Fruit fly (Drosophila melanogaster) whole organism, embryonic: ENCODE measurements around the gene GluClalpha.
A peak's percentile ranks its signal among the peaks of the same experiment; 100 is the strongest.

Experiments
- Bgb ChIP-seq: fragments of 200-800 bp; sonication (Bioruptor generic); IDR thresholded peaks from 2 replicates; pipeline ENCODE4 v1.3.6; 2022; ENCODE audit warnings: missing biosample characterization, missing genetic modification characterization; ENCODE audit not compliant: partially characterized antibody
- CG10366 ChIP-seq: fragments of 200-800 bp; sonication (Bioruptor generic); IDR thresholded peaks from 2 replicates; pipeline ENCODE4 v1.3.6; 2022; ENCODE audit warnings: missing biosample characterization, missing genetic modification characterization
- CG10959 ChIP-seq: fragments of 200-800 bp; sonication (Bioruptor generic); IDR thresholded peaks from 2 replicates; pipeline ENCODE4 v1.3.6; 2022; ENCODE audit warnings: missing biosample characterization, missing genetic modification characterization
- CG12769 ChIP-seq: fragments of 200-800 bp; sonication (Bioruptor generic); optimal IDR thresholded peaks from 2 replicates; lab custom pipeline; 2019; ENCODE audit warnings: missing biosample characterization, mild to moderate bottlenecking, missing genetic modification characterization, moderate library complexity
- CG16813 ChIP-seq: fragments of 200-800 bp; sonication (Bioruptor generic); IDR thresholded peaks from 3 replicates; pipeline ENCODE4 v1.3.6; 2022; ENCODE audit warnings: missing biosample characterization, missing genetic modification characterization; ENCODE audit not compliant: partially characterized antibody
- CG16863 ChIP-seq: fragments of 200-800 bp; sonication (Bioruptor generic); optimal IDR thresholded peaks from 3 replicates; lab custom pipeline; 2016; ENCODE audit warnings: missing biosample characterization, missing genetic modification characterization
- CG31224 ChIP-seq: fragments of 200-800 bp; sonication (Bioruptor generic); IDR thresholded peaks from 2 replicates; pipeline ENCODE4 v1.3.6; 2022; ENCODE audit warnings: missing biosample characterization, missing genetic modification characterization
- CG31365 ChIP-seq: fragments of 200-800 bp; sonication (Bioruptor generic); optimal IDR thresholded peaks from 2 replicates; lab custom pipeline; 2018; ENCODE audit warnings: missing biosample characterization, mild to moderate bottlenecking, missing genetic modification characterization
- CG32772 ChIP-seq: fragments of 200-800 bp; sonication (Bioruptor generic); IDR thresholded peaks from 2 replicates; pipeline ENCODE4 v1.3.6; 2022; ENCODE audit warnings: missing biosample characterization, missing genetic modification characterization
- CG3281 ChIP-seq: fragments of 200-800 bp; sonication (Bioruptor generic); optimal IDR thresholded peaks from 3 replicates; lab custom pipeline; 2017; ENCODE audit warnings: missing biosample characterization, mild to moderate bottlenecking, missing genetic modification characterization
- CG34422 ChIP-seq: fragments of 200-800 bp; sonication (Bioruptor generic); IDR thresholded peaks from 3 replicates; pipeline ENCODE4 v1.3.6; 2022; ENCODE audit warnings: missing biosample characterization, missing genetic modification characterization
- CG3838 ChIP-seq: fragments of 200-800 bp; sonication (Bioruptor generic); optimal IDR thresholded peaks from 3 replicates; lab custom pipeline; 2016; ENCODE audit warnings: missing biosample characterization, missing genetic modification characterization
- CG4328 ChIP-seq: fragments of 200-800 bp; sonication (Bioruptor generic); optimal IDR thresholded peaks from 3 replicates; lab custom pipeline; 2017; ENCODE audit warnings: missing biosample characterization, missing genetic modification reagents, missing genetic modification characterization
- CG4360 ChIP-seq: fragments of 200-800 bp; sonication (Bioruptor generic); IDR thresholded peaks from 2 replicates; pipeline ENCODE4 v1.3.6; 2022; ENCODE audit warnings: missing biosample characterization, missing genetic modification characterization
- CG4730 ChIP-seq: fragments of 200-800 bp; sonication (Bioruptor generic); IDR thresholded peaks from 2 replicates; pipeline ENCODE4 v1.3.6; 2022; ENCODE audit warnings: missing biosample characterization, missing genetic modification characterization
- CG5245 ChIP-seq: fragments of 200-800 bp; sonication (Bioruptor generic); optimal IDR thresholded peaks from 3 replicates; lab custom pipeline; 2016; ENCODE audit warnings: missing biosample characterization, missing genetic modification characterization
- CG6683 ChIP-seq: fragments of 200-800 bp; sonication (Bioruptor generic); optimal IDR thresholded peaks from 2 replicates; lab custom pipeline; 2017; ENCODE audit warnings: missing biosample characterization, mild to moderate bottlenecking, missing genetic modification characterization, missing genetic modification reagents
- CG6791 ChIP-seq: fragments of 200-800 bp; sonication (Bioruptor generic); IDR thresholded peaks from 3 replicates; pipeline ENCODE4 v1.3.6; 2022; ENCODE audit warnings: missing biosample characterization, missing genetic modification characterization; ENCODE audit not compliant: partially characterized antibody
- CG9215 ChIP-seq: fragments of 200-800 bp; sonication (Bioruptor generic); IDR thresholded peaks from 2 replicates; pipeline ENCODE4 v1.3.6; 2022; ENCODE audit warnings: missing biosample characterization, missing genetic modification characterization
- CHES-1-like ChIP-seq: fragments of 200-800 bp; sonication (Bioruptor generic); optimal IDR thresholded peaks from 2 replicates; lab custom pipeline; 2016; ENCODE audit warnings: missing biosample characterization, missing genetic modification characterization
- D19A ChIP-seq: fragments of 200-800 bp; optimal IDR thresholded peaks from 3 replicates; lab custom pipeline; 2019; ENCODE audit warnings: missing biosample characterization, mild to moderate bottlenecking, missing genetic modification characterization, moderate library complexity
- Dbx ChIP-seq: fragments of 200-800 bp; sonication (Bioruptor generic); IDR thresholded peaks from 3 replicates; pipeline ENCODE4 v1.3.6; 2022; ENCODE audit warnings: missing biosample characterization, missing genetic modification characterization
- Doc2 ChIP-seq: fragments of 200-800 bp; sonication (Bioruptor generic); IDR thresholded peaks from 2 replicates; pipeline ENCODE4 v1.3.6; 2022; ENCODE audit warnings: missing biosample characterization, missing genetic modification characterization
- Ets65A ChIP-seq: fragments of 200-800 bp; sonication (Bioruptor generic); peaks from one replicate; lab custom pipeline; 2016; ENCODE audit warnings: missing biosample characterization, missing genetic modification characterization
- HmgZ ChIP-seq: fragments of 200-800 bp; sonication (Bioruptor generic); optimal IDR thresholded peaks from 2 replicates; lab custom pipeline; 2018; ENCODE audit warnings: missing biosample characterization, mild to moderate bottlenecking, missing genetic modification characterization
- NC2β ChIP-seq: fragments of 200-800 bp; sonication (Bioruptor generic); optimal IDR thresholded peaks from 2 replicates; lab custom pipeline; 2016; ENCODE audit warnings: missing biosample characterization, missing genetic modification characterization
- Vsx1 ChIP-seq: fragments of 200-800 bp; sonication (Bioruptor generic); optimal IDR thresholded peaks from 2 replicates; lab custom pipeline; 2017; ENCODE audit warnings: missing biosample characterization, mild to moderate bottlenecking, missing genetic modification characterization, missing genetic modification reagents
- YL-1 ChIP-seq: fragments of 200-800 bp; sonication (Bioruptor generic); optimal IDR thresholded peaks from 3 replicates; lab custom pipeline; 2017; ENCODE audit warnings: missing biosample characterization, mild to moderate bottlenecking, missing genetic modification characterization
- amos ChIP-seq: fragments of 200-800 bp; sonication (Bioruptor generic); IDR thresholded peaks from 2 replicates; pipeline ENCODE4 v1.3.6; 2022; ENCODE audit warnings: missing biosample characterization, missing genetic modification characterization; ENCODE audit not compliant: partially characterized antibody
- bbx ChIP-seq: fragments of 200-800 bp; sonication (Bioruptor generic); IDR thresholded peaks from 2 replicates; pipeline ENCODE4 v1.3.6; 2022; ENCODE audit warnings: missing biosample characterization, missing genetic modification characterization; ENCODE audit not compliant: partially characterized antibody
- ems ChIP-seq: fragments of 200-800 bp; sonication (Bioruptor generic); optimal IDR thresholded peaks from 3 replicates; lab custom pipeline; 2016; ENCODE audit warnings: missing biosample characterization, missing genetic modification characterization
- ftz-f1 ChIP-seq: fragments of 200-800 bp; sonication (Bioruptor generic); optimal IDR thresholded peaks from 2 replicates; lab custom pipeline; 2016; ENCODE audit warnings: missing biosample characterization, missing genetic modification characterization
- mam ChIP-seq: fragments of 200-800 bp; sonication (Bioruptor generic); optimal IDR thresholded peaks from 3 replicates; lab custom pipeline; 2016; ENCODE audit warnings: missing biosample characterization, missing genetic modification characterization
- mld ChIP-seq: fragments of 200-800 bp; sonication (Bioruptor generic); IDR thresholded peaks from 3 replicates; pipeline ENCODE4 v1.3.6; 2022; ENCODE audit warnings: missing biosample characterization, missing genetic modification characterization; ENCODE audit not compliant: partially characterized antibody
- nau ChIP-seq: fragments of 200-800 bp; sonication (Bioruptor generic); optimal IDR thresholded peaks from 3 replicates; lab custom pipeline; 2017; ENCODE audit warnings: missing biosample characterization, mild to moderate bottlenecking, missing genetic modification characterization, missing genetic modification reagents
- nmo ChIP-seq: fragments of 200-800 bp; sonication (Bioruptor generic); optimal IDR thresholded peaks from 2 replicates; lab custom pipeline; 2018; ENCODE audit warnings: missing biosample characterization, mild to moderate bottlenecking, missing genetic modification characterization, moderate library complexity
- oc ChIP-seq: fragments of 200-800 bp; sonication (Bioruptor generic); optimal IDR thresholded peaks from 2 replicates; lab custom pipeline; 2018; ENCODE audit warnings: missing biosample characterization, mild to moderate bottlenecking, missing genetic modification characterization, moderate library complexity
- seq ChIP-seq: fragments of 200-800 bp; sonication (Bioruptor generic); IDR thresholded peaks from 2 replicates; pipeline ENCODE4 v1.3.6; 2022; ENCODE audit warnings: missing biosample characterization, missing genetic modification characterization
- sisA ChIP-seq: fragments of 200-800 bp; sonication (Bioruptor generic); IDR thresholded peaks from 2 replicates; pipeline ENCODE4 v1.3.6; 2022; ENCODE audit warnings: missing biosample characterization, missing genetic modification characterization
- slp2 ChIP-seq: fragments of 200-800 bp; sonication (Bioruptor generic); optimal IDR thresholded peaks from 2 replicates; lab custom pipeline; 2016; ENCODE audit warnings: missing biosample characterization, missing genetic modification characterization
- sob ChIP-seq: fragments of 200-800 bp; sonication (Bioruptor generic); IDR thresholded peaks from 2 replicates; pipeline ENCODE4 v1.3.6; 2022; ENCODE audit warnings: missing biosample characterization, missing genetic modification characterization
- stc ChIP-seq: fragments of 200-800 bp; sonication (Bioruptor generic); IDR thresholded peaks from 2 replicates; pipeline ENCODE4 v1.3.6; 2022; ENCODE audit warnings: missing biosample characterization, missing genetic modification characterization
- tgo ChIP-seq: fragments of 200-800 bp; sonication (Bioruptor generic); IDR thresholded peaks from 3 replicates; pipeline ENCODE4 v1.3.6; 2022; ENCODE audit warnings: missing biosample characterization, missing genetic modification characterization
- tin ChIP-seq: fragments of 200-800 bp; sonication (Bioruptor generic); optimal IDR thresholded peaks from 3 replicates; lab custom pipeline; 2016; ENCODE audit warnings: missing biosample characterization, missing genetic modification characterization
- tll ChIP-seq, 2 experiments: fragments of 200-800 bp in 1 of 2; fragments of >200 bp in 1 of 2; sonication (Bioruptor generic) in 1 of 2; optimal IDR thresholded peaks; 2 replicates each; lab custom pipeline; 2017 to 2019; ENCODE audit warnings: missing biosample characterization in 2 of 2, missing genetic modification characterization in 2 of 2, mild to moderate bottlenecking in 1 of 2, moderate library complexity in 1 of 2
- tna ChIP-seq: fragments of 200-800 bp; sonication (Bioruptor generic); IDR thresholded peaks from 2 replicates; pipeline ENCODE4 v1.3.6; 2022; ENCODE audit warnings: missing biosample characterization, missing genetic modification characterization; ENCODE audit not compliant: partially characterized antibody
- vnd ChIP-seq: fragments of 200-800 bp; sonication (Bioruptor generic); IDR thresholded peaks from 3 replicates; pipeline ENCODE4 v1.3.6; 2022; ENCODE audit warnings: missing biosample characterization, missing genetic modification characterization; ENCODE audit not compliant: partially characterized antibody
- yki ChIP-seq: fragments of >200 bp; optimal IDR thresholded peaks from 3 replicates; lab custom pipeline; 2018

Gene GluClalpha

dm6 chr3R:19777180-19777579 is 46.7 kb downstream of the GluClalpha start, which contains the start of gene Acsx1R:
Gene Acsx1R, minus strand, starts transcription at chr3R:19777280.
- TF ChIP-seq slp2 (GFP tag; lab: Kevin White, UChicago) (no peak), CG10959 (no peak), CG3281 (GFP tag; lab: Kevin White, UChicago) (no peak), seq (GFP tag; lab: Robert Waterston, UW) (no peak)

dm6 chr3R:19778065-19778800 is 47.7 kb downstream of the GluClalpha start, which contains the start of gene Acsx2:
Gene Acsx2, plus strand, starts transcription at chr3R:19778750.
- TF ChIP-seq ems (GFP tag; lab: Kevin White, UChicago) (no peak), CG4730 (GFP tag; lab: Robert Waterston, UW) (no peak), CG32772 (GFP tag; lab: Robert Waterston, UW) (no peak), CG16813 (GFP tag; lab: Robert Waterston, UW) (peak; percentile 48; the same call in 1 of the 3 replicates), YL-1 (no peak), tin (GFP tag; lab: Kevin White, UChicago) (no peak), bbx (GFP tag; lab: Robert Waterston, UW) (0 out of 2 replicates have a peak, but pooled peaks have one; percentile 33), NC2β (GFP tag; lab: Kevin White, UChicago) (no peak), mld (GFP tag; lab: Robert Waterston, UW) (0 out of 3 replicates have a peak, but pooled peaks have one; percentile 18), Ets65A (GFP tag; lab: Kevin White, UChicago) (no peak), ftz-f1 (GFP tag; lab: Kevin White, UChicago) (no peak), CG31365 (tag; lab: Kevin White, UChicago) (no peak), Dbx (GFP tag; lab: Robert Waterston, UW) (no peak), HmgZ (tag; lab: Kevin White, UChicago) (no peak), yki (lab: Kevin White, UChicago) (no peak), amos (GFP tag; lab: Robert Waterston, UW) (peak; percentile 63), CG6791 (GFP tag; lab: Robert Waterston, UW) (0 out of 3 replicates have a peak, but pooled peaks have one; percentile 11), tna (GFP tag; lab: Robert Waterston, UW) (no peak), sob (GFP tag; lab: Robert Waterston, UW) (no peak), Bgb (GFP tag; lab: Robert Waterston, UW) (peak; percentile 40; the same call in 1 of the 2 replicates), nau (GFP tag; lab: Kevin White, UChicago) (no peak), oc (tag; lab: Kevin White, UChicago) (no peak), CG10366 (no peak), Vsx1 (GFP tag; lab: Kevin White, UChicago) (no peak), CG6683 (GFP tag; lab: Kevin White, UChicago) (no peak), tll (GFP tag; optimal IDR thresholded peaks at IDR 0.05; lab: Kevin White, UChicago) (no peak), CG9215 (GFP tag; lab: Robert Waterston, UW) (no peak), stc (GFP tag; lab: Robert Waterston, UW) (no peak), CG16863 (GFP tag; lab: Kevin White, UChicago) (no peak), D19A (tag; lab: Kevin White, UChicago) (no peak), CG31224 (GFP tag; lab: Robert Waterston, UW) (no peak), vnd (GFP tag; lab: Robert Waterston, UW) (no peak), CG34422 (no peak), nmo (GFP tag; lab: Kevin White, UChicago) (no peak), sisA (no peak), Doc2 (GFP tag; lab: Robert Waterston, UW) (no peak), CG4360 (no peak), CG5245 (GFP tag; lab: Kevin White, UChicago) (no peak), tgo (GFP tag; lab: Robert Waterston, UW) (no peak), CHES-1-like (GFP tag; lab: Kevin White, UChicago) (no peak), CG12769 (tag; lab: Kevin White, UChicago) (no peak), CG3838 (GFP tag; lab: Kevin White, UChicago) (no peak), CG4328 (GFP tag; lab: Kevin White, UChicago) (no peak), mam (no peak)
